Fruit fly (Drosophila melanogaster) whole organism, embryonic: ENCODE results near the gene Atf3.
A peak's percentile ranks its signal among the peaks of the same experiment; 100 is the strongest.

ENCODE experiments used
- CG16779 ChIP-seq: fragments of 200-800 bp; sonication (Bioruptor generic); IDR thresholded peaks from 2 replicates; pipeline ENCODE4 v1.3.6; 2022; ENCODE audit warnings: missing biosample characterization, missing genetic modification characterization
- CG30431 ChIP-seq: fragments of 200-800 bp; sonication (Bioruptor generic); optimal IDR thresholded peaks from 2 replicates; lab custom pipeline; 2017; ENCODE audit warnings: missing biosample characterization, missing genetic modification characterization
- CG4360 ChIP-seq: fragments of 200-800 bp; sonication (Bioruptor generic); IDR thresholded peaks from 2 replicates; pipeline ENCODE4 v1.3.6; 2022; ENCODE audit warnings: missing biosample characterization, missing genetic modification characterization
- Scr ChIP-seq: fragments of 200-800 bp; sonication (Bioruptor generic); IDR thresholded peaks from 2 replicates; pipeline ENCODE4 v1.3.6; 2022; ENCODE audit warnings: missing biosample characterization, missing genetic modification characterization; ENCODE audit not compliant: partially characterized antibody
- Sin3A ChIP-seq: fragments of >200 bp; optimal IDR thresholded peaks from 2 replicates; lab custom pipeline; 2018
- Xrp1 ChIP-seq: fragments of 200-800 bp; sonication (Bioruptor generic); IDR thresholded peaks from 2 replicates; pipeline ENCODE4 v1.3.6; 2022; ENCODE audit warnings: missing biosample characterization, missing genetic modification characterization
- al ChIP-seq: fragments of 200-800 bp; sonication (Bioruptor generic); IDR thresholded peaks from 2 replicates; pipeline ENCODE4 v1.3.6; 2022; ENCODE audit warnings: missing biosample characterization, missing genetic modification characterization
- crc ChIP-seq: fragments of 200-800 bp; sonication (Bioruptor generic); optimal IDR thresholded peaks from 2 replicates; lab custom pipeline; 2016; ENCODE audit warnings: missing biosample characterization, missing genetic modification characterization
- insv ChIP-seq, 2 experiments: fragments of 200-800 bp; sonication (Bioruptor generic); optimal IDR thresholded peaks; 3 replicates each; lab custom pipeline; 2016 to 2018; ENCODE audit warnings: missing biosample characterization in 2 of 2, missing genetic modification characterization in 2 of 2

dm6 chrX:1288924-1289608 lies 14.0 kb upstream of the Atf3 start:
- TF ChIP-seq insv (GFP tag; optimal IDR thresholded peaks at IDR 0.05; lab: Kevin White, UChicago) (peak in 1 of 2 experiments; percentile 6), crc (GFP tag; lab: Kevin White, UChicago) (no peak), CG16779 (GFP tag; lab: Robert Waterston, UW) (no peak), CG4360 (no peak), al (GFP tag; lab: Robert Waterston, UW) (no peak), Sin3A (lab: Kevin White, UChicago) (no peak), CG30431 (no peak), Xrp1 (GFP tag; lab: Robert Waterston, UW) (no peak), Scr (GFP tag; lab: Robert Waterston, UW) (no peak)
